Worm (Caenorhabditis elegans): ENCODE data around the gene C04E12.5.

Gene C04E12.5

DNA sequence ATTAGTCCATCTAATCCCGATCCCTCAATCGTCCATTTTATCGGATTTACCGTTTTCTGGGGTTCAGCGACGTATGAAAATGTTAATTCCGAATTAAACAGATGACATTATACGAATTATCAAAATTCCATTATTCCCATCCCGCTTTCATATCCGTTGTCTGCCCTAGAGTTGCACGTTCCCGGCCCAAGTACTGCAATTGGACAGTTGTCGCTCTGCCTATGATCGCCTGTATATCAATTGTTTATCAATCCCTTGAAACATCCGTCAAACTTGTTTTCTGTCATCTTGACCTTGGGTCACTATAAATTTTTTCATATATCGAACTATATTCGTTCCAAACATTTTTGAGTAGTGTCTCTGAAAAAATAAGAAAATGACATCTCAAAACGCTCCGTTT lies at the start of gene C04E12.5:
TSS of gene C04E12.5 (plus strand) at position 301 of the 400 bp plus-strand sequence.
- TF ChIP-seq mep-1 (tag; optimal IDR thresholded peaks at IDR 0.05) = no peak

DNA sequence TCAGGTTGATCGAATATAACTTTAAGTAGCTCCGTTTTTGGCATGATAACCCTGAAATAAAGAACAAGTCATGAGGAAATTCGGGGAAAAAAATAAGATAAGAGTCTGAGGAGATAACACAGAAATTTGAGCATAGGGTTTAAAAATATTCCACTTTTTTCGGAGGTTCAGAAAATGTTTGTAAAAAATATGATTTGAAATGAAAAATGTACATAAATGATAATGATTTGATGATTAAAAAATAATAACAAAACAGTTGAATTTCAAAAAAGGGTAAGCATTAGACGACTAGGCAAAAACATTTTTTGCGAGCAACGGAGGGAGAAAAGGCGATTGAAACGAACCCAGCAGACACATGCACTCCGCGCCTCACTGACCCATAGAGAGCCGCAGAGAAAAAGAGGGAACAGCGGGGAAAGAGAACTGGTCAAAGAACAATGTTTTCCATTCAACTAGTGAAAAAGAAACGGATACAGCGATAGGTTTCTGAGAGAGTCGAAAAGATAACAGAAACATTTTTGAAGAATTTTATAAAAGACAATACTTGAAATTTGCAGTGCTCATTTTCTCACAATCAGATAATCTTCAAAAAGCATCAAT lies 46.2 kb upstream of the C04E12.5 start, which contains the start of gene arrd-18:
TSS of gene arrd-18 (minus strand) at position 51 of the 600 bp plus-strand sequence.
- TF ChIP-seq drap-1 (GFP tag; optimal IDR thresholded peaks at IDR 0.05) = no peak
- TF ChIP-seq ceh-39 (tag; optimal IDR thresholded peaks at IDR 0.05) = no peak
- no peak for TF ChIP-seq lin-32 (GFP tag; optimal IDR thresholded peaks at IDR 0.05)
- TF ChIP-seq hlh-1 (tag; optimal IDR thresholded peaks at IDR 0.05) = peak; percentile 3
- no peak for TF ChIP-seq bed-3 (GFP tag; optimal IDR thresholded peaks at IDR 0.05)
- peak; percentile 10 for TF ChIP-seq ces-1 (GFP tag; optimal IDR thresholded peaks at IDR 0.05)

DNA sequence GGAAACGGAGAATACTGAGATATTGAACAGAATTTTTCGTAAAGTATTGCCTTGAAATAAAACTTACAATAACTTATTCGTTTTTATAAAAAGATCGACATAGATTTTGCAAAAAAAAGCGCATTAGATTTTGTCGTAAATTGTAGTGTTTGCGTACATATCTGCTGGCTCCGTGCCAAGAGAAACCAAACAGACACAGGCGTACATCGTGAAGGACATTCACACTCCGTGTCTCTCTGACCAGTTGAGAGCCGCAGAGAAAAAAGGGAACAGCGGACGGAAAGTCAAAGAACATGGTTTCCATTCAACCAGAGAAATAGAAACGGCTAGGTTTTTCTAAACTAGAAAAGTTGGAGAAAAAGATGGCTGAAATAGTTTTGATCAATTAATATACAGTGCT lies 43.1 kb upstream of the C04E12.5 start, which contains the start of gene arrd-19:
TSS of gene arrd-19 (minus strand) at position 209 of the 400 bp plus-strand sequence.
- TF ChIP-seq cnd-1 (tag; optimal IDR thresholded peaks at IDR 0.05) (no peak), mep-1 (tag; optimal IDR thresholded peaks at IDR 0.05) (peak; percentile 4), nhr-237 (tag; optimal IDR thresholded peaks at IDR 0.05) (peak; percentile 19), hlh-1 (tag; optimal IDR thresholded peaks at IDR 0.05) (peak; percentile 49)

ce11 chrV:3316108-3316507 lies 42.3 kb upstream of the C04E12.5 start, which contains the start of gene F35F10.1:
F35F10.1 (plus strand) TSS chrV:3316307.
- TF ChIP-seq nhr-2 (tag; optimal IDR thresholded peaks at IDR 0.05) (no peak), nhr-12 (tag; optimal IDR thresholded peaks at IDR 0.05) (no peak), ces-1 (GFP tag; optimal IDR thresholded peaks at IDR 0.05) (no peak), lin-13 (tag; optimal IDR thresholded peaks at IDR 0.05) (no peak), ztf-11 (tag; optimal IDR thresholded peaks at IDR 0.05) (no peak), mep-1 (tag; optimal IDR thresholded peaks at IDR 0.05) (no peak), nhr-76 (tag; optimal IDR thresholded peaks at IDR 0.05) (no peak), lin-32 (GFP tag; optimal IDR thresholded peaks at IDR 0.05) (no peak), unc-120 (tag; optimal IDR thresholded peaks at IDR 0.05; ENCODE audit: poor library complexity, severe bottlenecking) (no peak)

- TF ChIP-seq snpc-4 (tag; optimal IDR thresholded peaks at IDR 0.05) (no peak), unc-62 (GFP tag; optimal IDR thresholded peaks at IDR 0.05) (no peak)
These were observed 39.4 kb upstream of the C04E12.5 start, which contains the start of gene F35F10.13 for ce11 chrV:3318975-3319374. F35F10.13 (minus strand) TSS chrV:3319075.

ce11 chrV:3320005-3320404 lies 38.4 kb upstream of the C04E12.5 start, which contains the start of gene F35F10.14:
F35F10.14 (minus strand) TSS chrV:3320105.
- TF ChIP-seq ces-1 (GFP tag; optimal IDR thresholded peaks at IDR 0.05) = no peak
- no peak for TF ChIP-seq sem-2 (GFP tag; optimal IDR thresholded peaks at IDR 0.05)
- TF ChIP-seq elt-3 (tag; optimal IDR thresholded peaks at IDR 0.05) = no peak
- no peak for TF ChIP-seq nhr-2 (tag; optimal IDR thresholded peaks at IDR 0.05)
- TF ChIP-seq bed-3 (GFP tag; optimal IDR thresholded peaks at IDR 0.05) = no peak
- no peak for TF ChIP-seq zip-8 (tag; optimal IDR thresholded peaks at IDR 0.05)
- TF ChIP-seq ceh-83 (GFP tag; optimal IDR thresholded peaks at IDR 0.05) = no peak
- no peak for TF ChIP-seq pha-4 (tag; optimal IDR thresholded peaks at IDR 0.05)

ce11 chrV:3320432-3320831 lies 37.9 kb upstream of the C04E12.5 start, which contains the start of gene C17B7.14:
C17B7.14 (minus strand) TSS chrV:3320532.
- TF ChIP-seq mls-2 (tag; optimal IDR thresholded peaks at IDR 0.05) (no peak), M03D4.4 (tag; optimal IDR thresholded peaks at IDR 0.05) (no peak), lin-13 (tag; optimal IDR thresholded peaks at IDR 0.05) (no peak), elt-1 (tag; optimal IDR thresholded peaks at IDR 0.05; ENCODE audit: borderline replicate concordance, insufficient read depth) (no peak), zip-8 (tag; optimal IDR thresholded peaks at IDR 0.05) (no peak)

DNA sequence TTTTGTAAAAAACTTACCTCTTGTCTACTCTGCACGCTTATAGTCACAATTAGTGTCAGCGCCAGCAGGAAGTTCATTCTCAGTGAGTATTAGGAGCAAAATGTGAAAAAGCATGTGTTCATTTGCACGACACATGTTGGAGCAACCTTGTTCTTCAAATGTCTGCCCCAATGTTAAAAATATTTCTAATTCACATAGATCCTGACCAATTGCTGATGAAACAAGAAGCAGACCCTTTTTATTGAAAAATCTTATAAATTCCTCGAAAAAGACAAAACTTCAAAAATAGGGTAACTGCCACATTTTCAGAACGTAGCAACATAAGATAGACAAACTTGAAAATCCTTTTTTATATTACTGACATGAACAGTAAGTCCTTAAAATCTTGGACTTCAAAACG lies 34.2 kb upstream of the C04E12.5 start, which contains the start of gene C17B7.8:
TSS of gene C17B7.8 (minus strand) at position 101 of the 400 bp plus-strand sequence.
- no peak for TF ChIP-seq ztf-11 (tag; optimal IDR thresholded peaks at IDR 0.05)
- TF ChIP-seq tbx-8 (GFP tag; optimal IDR thresholded peaks at IDR 0.05) = no peak

Measured in whole organism, mixed stage, embryonic.